Worm (Caenorhabditis elegans) whole organism, young adult: Measurements from ENCODE around the gene csb-1.
A peak's percentile ranks its signal among the peaks of the same experiment; 100 is the strongest.

Experiments used
- B0035.1 ChIP-seq: sonication (generic microtip); optimal IDR thresholded peaks from 2 replicates; lab custom pipeline; 2016; ENCODE audit warnings: missing genetic modification characterization, mild to moderate bottlenecking, missing compliant biosample characterization, missing genotype, missing genetic modification reagents
- B0261.1 ChIP-seq: sonication (generic microtip); optimal IDR thresholded peaks from 2 replicates; lab custom pipeline; 2016; ENCODE audit warnings: mild to moderate bottlenecking, missing genetic modification characterization, moderate library complexity, missing compliant biosample characterization
- B0336.3 ChIP-seq: fragments of 200-800 bp; sonication (Bioruptor generic); IDR thresholded peaks from 2 replicates; pipeline ENCODE4 v1.3.6; 2022; ENCODE audit warnings: missing genetic modification characterization, missing compliant biosample characterization
- F10E7.11 ChIP-seq: sonication (generic microtip); optimal IDR thresholded peaks from 2 replicates; lab custom pipeline; 2017; ENCODE audit warnings: mild to moderate bottlenecking, missing genetic modification characterization, moderate library complexity, missing compliant biosample characterization
- F33H1.4 ChIP-seq: fragments of 200-800 bp; sonication (Bioruptor generic); IDR thresholded peaks from 2 replicates; pipeline ENCODE4 v1.3.6; 2022; ENCODE audit warnings: missing genetic modification reagents, missing genetic modification characterization, missing compliant biosample characterization
- F49E8.2 ChIP-seq: sonication (generic microtip); optimal IDR thresholded peaks from 3 replicates; lab custom pipeline; 2017; ENCODE audit warnings: missing genetic modification characterization, mild to moderate bottlenecking, missing compliant biosample characterization, antibody characterized with exemption, moderate library complexity; ENCODE audit not compliant: insufficient read depth
- F52B5.7 ChIP-seq: sonication (generic microtip); optimal IDR thresholded peaks from 2 replicates; lab custom pipeline; 2016; ENCODE audit warnings: mild to moderate bottlenecking, missing genetic modification characterization, missing compliant biosample characterization
- F55B11.4 ChIP-seq: sonication (generic microtip); optimal IDR thresholded peaks from 2 replicates; lab custom pipeline; 2016; ENCODE audit warnings: missing compliant biosample characterization, missing genetic modification characterization, borderline replicate concordance; ENCODE audit not compliant: insufficient read depth
- F57A8.1 ChIP-seq: fragments of 200-800 bp; sonication (Bioruptor generic); optimal IDR thresholded peaks from 2 replicates; lab custom pipeline; 2018; ENCODE audit warnings: mild to moderate bottlenecking, missing genetic modification characterization, moderate library complexity, missing compliant biosample characterization
- K12H6.12 ChIP-seq: fragments of 200-800 bp; sonication (Bioruptor generic); optimal IDR thresholded peaks from 2 replicates; lab custom pipeline; 2018; ENCODE audit warnings: mild to moderate bottlenecking, missing genetic modification characterization, missing compliant biosample characterization
- T26A5.8 ChIP-seq: sonication (generic microtip); optimal IDR thresholded peaks from 2 replicates; lab custom pipeline; 2016; ENCODE audit warnings: missing genetic modification characterization, missing compliant biosample characterization
- Y53F4B.3 ChIP-seq: fragments of 200-800 bp; sonication (Bioruptor generic); IDR thresholded peaks from 2 replicates; pipeline ENCODE4 v1.3.6; 2022; ENCODE audit warnings: missing genetic modification reagents, missing genetic modification characterization, missing compliant biosample characterization
- Y79H2A.3 ChIP-seq: fragments of 200-800 bp; sonication (Bioruptor generic); conservative IDR thresholded peaks from 2 replicates; pipeline ENCODE4 v1.3.6; 2022; ENCODE audit warnings: missing genetic modification reagents, missing genetic modification characterization, missing compliant biosample characterization
- Y95B8A.8 ChIP-seq: fragments of 200-800 bp; sonication (Bioruptor generic); IDR thresholded peaks from 2 replicates; pipeline ENCODE4 v1.3.6; 2022; ENCODE audit warnings: missing genetic modification reagents, missing genetic modification characterization, missing compliant biosample characterization
- akir-1 ChIP-seq: fragments of 200-800 bp; sonication (Bioruptor generic); optimal IDR thresholded peaks from 2 replicates; lab custom pipeline; 2018; ENCODE audit warnings: mild to moderate bottlenecking, missing genetic modification characterization, moderate library complexity, missing compliant biosample characterization
- aptf-2 ChIP-seq: fragments of 200-800 bp; sonication (Bioruptor generic); conservative IDR thresholded peaks from 2 replicates; pipeline ENCODE4 v1.3.6; 2022; ENCODE audit warnings: missing genetic modification reagents, missing genetic modification characterization, missing compliant biosample characterization
- aptf-3 ChIP-seq: fragments of 200-800 bp; sonication (Bioruptor generic); IDR thresholded peaks from 2 replicates; pipeline ENCODE4 v1.3.6; 2022; ENCODE audit warnings: missing genetic modification characterization, missing compliant biosample characterization
- attf-3 ChIP-seq: fragments of 200-800 bp; sonication (Bioruptor generic); conservative IDR thresholded peaks from 2 replicates; pipeline ENCODE4 v1.3.6; 2022; ENCODE audit warnings: missing genetic modification reagents, missing genetic modification characterization, missing compliant biosample characterization
- attf-5 ChIP-seq: fragments of 200-800 bp; sonication (Bioruptor generic); optimal IDR thresholded peaks from 2 replicates; lab custom pipeline; 2018; ENCODE audit warnings: mild to moderate bottlenecking, missing genetic modification characterization, missing compliant biosample characterization
- ceh-100 ChIP-seq: fragments of 200-800 bp; sonication (Bioruptor generic); IDR thresholded peaks from 2 replicates; pipeline ENCODE4 v1.3.6; 2022; ENCODE audit warnings: missing genetic modification reagents, missing genetic modification characterization, missing compliant biosample characterization
- ceh-79 ChIP-seq: sonication (generic microtip); optimal IDR thresholded peaks from 2 replicates; lab custom pipeline; 2017; ENCODE audit warnings: mild to moderate bottlenecking, missing genetic modification characterization, missing compliant biosample characterization
- die-1 ChIP-seq: sonication (generic microtip); optimal IDR thresholded peaks from 2 replicates; lab custom pipeline; 2016; ENCODE audit warnings: missing genotype, mild to moderate bottlenecking, missing genetic modification characterization, missing compliant biosample characterization
- dpl-1 ChIP-seq: fragments of 150-350 bp; optimal IDR thresholded peaks from 2 replicates; lab custom pipeline; 2014; ENCODE audit warnings: missing biosample characterization, missing genetic modification reagents, missing genetic modification characterization
- efl-1 ChIP-seq: fragments of 150-350 bp; optimal IDR thresholded peaks from 2 replicates; lab custom pipeline; 2014; ENCODE audit warnings: missing biosample characterization, missing genetic modification reagents, missing genetic modification characterization
- egrh-3 ChIP-seq: fragments of 200-800 bp; sonication (Bioruptor generic); IDR thresholded peaks from 2 replicates; pipeline ENCODE4 v1.3.6; 2022; ENCODE audit warnings: missing genetic modification reagents, missing genetic modification characterization, missing compliant biosample characterization
- gei-17 ChIP-seq: fragments of 200-800 bp; sonication (Bioruptor generic); optimal IDR thresholded peaks from 2 replicates; lab custom pipeline; 2018; ENCODE audit warnings: mild to moderate bottlenecking, missing genetic modification characterization, missing compliant biosample characterization
- hmg-20 ChIP-seq: fragments of 200-800 bp; sonication (Bioruptor generic); IDR thresholded peaks from 2 replicates; pipeline ENCODE4 v1.3.6; 2022; ENCODE audit warnings: missing genetic modification reagents, missing genetic modification characterization, missing compliant biosample characterization
- lin-35 ChIP-seq, 3 experiments: fragments of 150-350 bp in 2 of 3; sonication (generic microtip) in 1 of 3; optimal IDR thresholded peaks; 2 replicates each; lab custom pipeline; 2014 to 2018; ENCODE audit warnings: missing biosample characterization in 3 of 3, missing genetic modification characterization in 3 of 3, missing genetic modification reagents in 3 of 3
- lin-54 ChIP-seq: fragments of 200-800 bp; sonication (Bioruptor generic); optimal IDR thresholded peaks from 2 replicates; lab custom pipeline; 2018; ENCODE audit warnings: mild to moderate bottlenecking, missing genetic modification characterization, missing compliant biosample characterization
- lsy-27 ChIP-seq: sonication (generic microtip); optimal IDR thresholded peaks from 2 replicates; lab custom pipeline; 2017; ENCODE audit warnings: missing genetic modification characterization, mild to moderate bottlenecking, missing compliant biosample characterization, antibody characterized with exemption, missing genotype, borderline replicate concordance; ENCODE audit not compliant: insufficient read depth
- madf-3 ChIP-seq: fragments of 200-800 bp; sonication (Bioruptor generic); IDR thresholded peaks from 2 replicates; pipeline ENCODE4 v1.3.6; 2022; ENCODE audit warnings: missing genetic modification reagents, missing genetic modification characterization, missing compliant biosample characterization
- mel-28 ChIP-seq: sonication (generic microtip); optimal IDR thresholded peaks from 2 replicates; lab custom pipeline; 2016; ENCODE audit warnings: borderline replicate concordance, mild to moderate bottlenecking, missing genetic modification characterization, missing compliant biosample characterization
- mxl-1 ChIP-seq: sonication (generic microtip); optimal IDR thresholded peaks from 2 replicates; lab custom pipeline; 2016; ENCODE audit warnings: missing genetic modification characterization, missing compliant biosample characterization
- nhr-80 ChIP-seq: sonication (generic microtip); optimal IDR thresholded peaks from 2 replicates; lab custom pipeline; 2016; ENCODE audit warnings: missing genetic modification characterization, missing compliant biosample characterization
- nhr-90 ChIP-seq: sonication (generic microtip); optimal IDR thresholded peaks from 2 replicates; lab custom pipeline; 2016; ENCODE audit warnings: missing genotype, mild to moderate bottlenecking, missing genetic modification characterization, missing compliant biosample characterization
- pbrm-1 ChIP-seq: fragments of 200-800 bp; sonication (Bioruptor generic); IDR thresholded peaks from 2 replicates; pipeline ENCODE4 v1.3.6; 2022; ENCODE audit warnings: missing genetic modification reagents, missing genetic modification characterization, missing compliant biosample characterization
- repo-1 ChIP-seq: sonication (generic microtip); optimal IDR thresholded peaks from 2 replicates; lab custom pipeline; 2017; ENCODE audit warnings: mild to moderate bottlenecking, missing genetic modification characterization, missing compliant biosample characterization
- snpc-1.3 ChIP-seq: sonication (generic microtip); optimal IDR thresholded peaks from 2 replicates; lab custom pipeline; 2017; ENCODE audit warnings: missing genetic modification characterization, mild to moderate bottlenecking, missing compliant biosample characterization, antibody characterized with exemption, moderate library complexity, missing genotype, missing genetic modification reagents; ENCODE audit not compliant: insufficient read depth
- unc-62 ChIP-seq: fragments of 150-350 bp; optimal IDR thresholded peaks from 2 replicates; lab custom pipeline; 2014; ENCODE audit warnings: missing biosample characterization, missing genetic modification reagents, missing genetic modification characterization
- xnd-1 ChIP-seq: sonication (generic microtip); optimal IDR thresholded peaks from 2 replicates; lab custom pipeline; 2016; ENCODE audit warnings: missing genotype, missing genetic modification reagents, missing genetic modification characterization, missing compliant biosample characterization
- ztf-6 ChIP-seq: fragments of 200-800 bp; sonication (Bioruptor generic); IDR thresholded peaks from 2 replicates; pipeline ENCODE4 v1.3.6; 2022; ENCODE audit warnings: missing genetic modification reagents, missing genetic modification characterization, missing compliant biosample characterization

The csb-1 gene

ce11 chrX:15841086-15841622 lies 24.6 kb downstream of the csb-1 start, which contains the start of gene serp-1.1 (continued):
- no peak for TF ChIP-seq lsy-27 (tag; lab: Kevin White, UChicago)
- peak; percentile 50 for TF ChIP-seq F57A8.1 (GFP tag; lab: Kevin White, UChicago)
- TF ChIP-seq xnd-1 (tag; lab: Kevin White, UChicago), result no peak
- TF ChIP-seq attf-5 (GFP tag; lab: Kevin White, UChicago), result peak; percentile 96
- no peak for TF ChIP-seq Y79H2A.3 (GFP tag; lab: Robert Waterston, UW)
- TF ChIP-seq hmg-20 (GFP tag; lab: Robert Waterston, UW), result peak; percentile 92
- TF ChIP-seq aptf-3 (GFP tag; lab: Robert Waterston, UW), result 0 out of 2 replicates have a peak, but pooled peaks have one; percentile 29
- TF ChIP-seq lin-54 (GFP tag; lab: Kevin White, UChicago), result peak; percentile 88
- TF ChIP-seq T26A5.8, result no peak
- TF ChIP-seq lin-35 (GFP tag; optimal IDR thresholded peaks at IDR 0.05; lab: Kevin White, UChicago), result peak in 2 of 3 experiments; percentile 61 to 90
- TF ChIP-seq madf-3 (GFP tag; lab: Robert Waterston, UW), result peak; percentile 90
- TF ChIP-seq gei-17, result peak; percentile 90
- TF ChIP-seq die-1 (tag; lab: Kevin White, UChicago), result peak; percentile 75
- peak; percentile 89 for TF ChIP-seq B0035.1 (tag; lab: Kevin White, UChicago)
- no peak for TF ChIP-seq snpc-1.3 (tag; lab: Kevin White, UChicago)
- TF ChIP-seq Y95B8A.8 (GFP tag; lab: Robert Waterston, UW), result peak; percentile 87
- TF ChIP-seq egrh-3, result peak; percentile 94
- TF ChIP-seq F33H1.4 (GFP tag; lab: Robert Waterston, UW), result peak; percentile 48
- peak; percentile 100 for TF ChIP-seq nhr-80 (tag; lab: Kevin White, UChicago)
- peak; percentile 99 for TF ChIP-seq K12H6.12 (tag; lab: Kevin White, UChicago)
- peak; percentile 36 for TF ChIP-seq dpl-1 (GFP tag; lab: Kevin White, UChicago)
- TF ChIP-seq nhr-90 (tag; lab: Kevin White, UChicago), result peak; percentile 98
- TF ChIP-seq attf-3 (GFP tag; lab: Robert Waterston, UW), result peak; percentile 83
- peak; percentile 38 for TF ChIP-seq mxl-1
- peak; percentile 97 for TF ChIP-seq B0336.3 (GFP tag; lab: Robert Waterston, UW)
- TF ChIP-seq repo-1 (tag; lab: Kevin White, UChicago), result peak; percentile 94
- TF ChIP-seq pbrm-1 (GFP tag; lab: Robert Waterston, UW), result peak; percentile 96
- TF ChIP-seq F55B11.4, result no peak
- TF ChIP-seq F10E7.11 (tag; lab: Kevin White, UChicago), result no peak
- peak; percentile 81 for TF ChIP-seq F52B5.7 (tag; lab: Kevin White, UChicago)
- peak; percentile 64; the same call in 1 of the 2 replicates for TF ChIP-seq aptf-2 (GFP tag; lab: Robert Waterston, UW)
- peak; percentile 64 for TF ChIP-seq unc-62 (GFP tag; lab: Kevin White, UChicago)
- peak; percentile 38 for TF ChIP-seq B0261.1 (tag; lab: Kevin White, UChicago)
- TF ChIP-seq efl-1 (GFP tag; lab: Kevin White, UChicago), result no peak
- no peak for TF ChIP-seq F49E8.2 (tag; lab: Kevin White, UChicago)
- peak; percentile 66 for TF ChIP-seq akir-1 (GFP tag; lab: Kevin White, UChicago)
- TF ChIP-seq mel-28 (tag; lab: Kevin White, UChicago), result no peak
- TF ChIP-seq ztf-6 (GFP tag; lab: Robert Waterston, UW), result peak; percentile 75
- peak; percentile 84 for TF ChIP-seq ceh-100 (GFP tag; lab: Robert Waterston, UW)
- no peak for TF ChIP-seq Y53F4B.3 (GFP tag; lab: Robert Waterston, UW)
- TF ChIP-seq ceh-79 (tag; lab: Kevin White, UChicago), result no peak
